Fruit fly (Drosophila melanogaster): ENCODE results near the gene BI-1.

The BI-1 gene

dm6 chr3L:8315141-8315816 lies 6.5 kb upstream of the BI-1 start, which contains the start of gene Cpsf6 (continued):
- TF ChIP-seq CG7839 (tag; optimal IDR thresholded peaks at IDR 0.05) (peak; percentile 67), CG9932 (GFP tag; IDR thresholded peaks at IDR 0.05) (peak; percentile 70), CG9817 (tag; optimal IDR thresholded peaks at IDR 0.05) (peak; percentile 75), Fer2 (tag; optimal IDR thresholded peaks at IDR 0.05) (peak; percentile 27), CG7928 (GFP tag; optimal IDR thresholded peaks at IDR 0.05) (peak; percentile 56), CG1602 (GFP tag; optimal IDR thresholded peaks at IDR 0.05) (peak; percentile 74), Neu2 (GFP tag; optimal IDR thresholded peaks at IDR 0.05; ENCODE audit: borderline replicate concordance) (no peak), slp2 (GFP tag; optimal IDR thresholded peaks at IDR 0.05) (no peak), CG3163 (GFP tag; optimal IDR thresholded peaks at IDR 0.05) (no peak), pita (GFP tag; optimal IDR thresholded peaks at IDR 0.05) (peak; percentile 52), CG17359 (tag; optimal IDR thresholded peaks at IDR 0.05) (peak; percentile 52), Bteb2 (GFP tag; optimal IDR thresholded peaks at IDR 0.05) (peak; percentile 35), CG11093 (GFP tag; IDR thresholded peaks at IDR 0.05) (peak; percentile 42; the same call in 1 of the 3 replicates), Myb (GFP tag; optimal IDR thresholded peaks at IDR 0.05) (peak; percentile 94), hth (optimal IDR thresholded peaks at IDR 0.05) (no peak), CG11247 (GFP tag; IDR thresholded peaks at IDR 0.05) (peak; percentile 39; the same call in 1 of the 2 replicates), HHEX (GFP tag; optimal IDR thresholded peaks at IDR 0.05) (peak; percentile 22), HLH4C (GFP tag; IDR thresholded peaks at IDR 0.05; ENCODE audit: partially characterized antibody) (no peak), emc (GFP tag; optimal IDR thresholded peaks at IDR 0.05) (no peak), Hey (tag; optimal IDR thresholded peaks at IDR 0.05) (peak; percentile 29), Dek (tag; optimal IDR thresholded peaks at IDR 0.05) (peak; percentile 65), CG14441 (GFP tag; IDR thresholded peaks at IDR 0.05) (peak; percentile 48), ssp (GFP tag; IDR thresholded peaks at IDR 0.05) (peak; percentile 74), CG7556 (GFP tag; optimal IDR thresholded peaks at IDR 0.05) (no peak), tgo (GFP tag; IDR thresholded peaks at IDR 0.05) (peak; percentile 61; the same call in 2 of the 3 replicates), gfzf (GFP tag; optimal IDR thresholded peaks at IDR 0.05) (peak; percentile 79), CG6765 (GFP tag; optimal IDR thresholded peaks at IDR 0.05) (no peak), Dfd (GFP tag; optimal IDR thresholded peaks at IDR 0.05) (no peak), wek (GFP tag; optimal IDR thresholded peaks at IDR 0.05) (peak; percentile 99), stwl (tag; optimal IDR thresholded peaks at IDR 0.05) (peak; percentile 60), CG32772 (GFP tag; IDR thresholded peaks at IDR 0.05) (no peak), E2f2 (GFP tag; IDR thresholded peaks at IDR 0.05) (peak; percentile 79), NfI (GFP tag; optimal IDR thresholded peaks at IDR 0.05) (peak; percentile 57), rib (GFP tag; IDR thresholded peaks at IDR 0.05) (peak; percentile 63), CG15514 (GFP tag; optimal IDR thresholded peaks at IDR 0.05) (peak; percentile 80), CG34422 (GFP tag; IDR thresholded peaks at IDR 0.05) (peak; percentile 96), CG4820 (GFP tag; optimal IDR thresholded peaks at IDR 0.05) (peak; percentile 37), Fer3 (tag; optimal IDR thresholded peaks at IDR 0.05) (peak; percentile 66), zfh1 (GFP tag; IDR thresholded peaks at IDR 0.05) (peak; percentile 65), D19B (GFP tag; optimal IDR thresholded peaks at IDR 0.05) (peak; percentile 49), Xbp1 (GFP tag; optimal IDR thresholded peaks at IDR 0.05) (peak; percentile 64), CrebB (tag; optimal IDR thresholded peaks at IDR 0.05) (no peak), CG3847 (GFP tag; IDR thresholded peaks at IDR 0.05) (peak; percentile 66), Hmx (GFP tag; optimal IDR thresholded peaks at IDR 0.05) (peak; percentile 30), onecut (GFP tag; IDR thresholded peaks at IDR 0.05) (0 out of 2 replicates have a peak, but pooled peaks have one; percentile 10), CG7271 (tag; optimal IDR thresholded peaks at IDR 0.05) (peak; percentile 42), dati (GFP tag; IDR thresholded peaks at IDR 0.05) (no peak), CG32532 (GFP tag; IDR thresholded peaks at IDR 0.05) (peak; percentile 72), hbn (GFP tag; IDR thresholded peaks at IDR 0.05; ENCODE audit: partially characterized antibody) (no peak), CG12942 (GFP tag; optimal IDR thresholded peaks at IDR 0.05) (peak; percentile 57)
